Fruit fly (Drosophila melanogaster): ENCODE data around the gene CG16813.

dm6 chr2L:13234610-13235489, 7.5 kb downstream of the CG16813 start, which contains the start of gene Mabi:
- no peak for TF ChIP-seq bab1 (GFP tag; optimal IDR thresholded peaks at IDR 0.05)
- no peak for TF ChIP-seq Mnt (GFP tag; optimal IDR thresholded peaks at IDR 0.05)
- no peak for TF ChIP-seq cic (GFP tag; optimal IDR thresholded peaks at IDR 0.05)
- no peak for TF ChIP-seq Crg-1 (GFP tag; optimal IDR thresholded peaks at IDR 0.05)
- no peak for TF ChIP-seq Hr96 (GFP tag; optimal IDR thresholded peaks at IDR 0.05)
- no peak for TF ChIP-seq CG33017 (tag; optimal IDR thresholded peaks at IDR 0.05)
- no peak for TF ChIP-seq CG14711 (tag; optimal IDR thresholded peaks at IDR 0.05)
- no peak for TF ChIP-seq CG7101 (tag; optimal IDR thresholded peaks at IDR 0.05)
- no peak for TF ChIP-seq ovo (GFP tag; optimal IDR thresholded peaks at IDR 0.05)
- TF ChIP-seq pad (GFP tag; optimal IDR thresholded peaks at IDR 0.05) = no peak
- TF ChIP-seq kay (GFP tag; ENCODE audit: borderline replicate concordance) = no peak
- TF ChIP-seq cnc (optimal IDR thresholded peaks at IDR 0.05) = no peak
- no peak for TF ChIP-seq CG1620 (GFP tag; optimal IDR thresholded peaks at IDR 0.05)
- TF ChIP-seq Clk (GFP tag; optimal IDR thresholded peaks at IDR 0.05) = no peak
